Fruit fly (Drosophila melanogaster): ENCODE results near the gene subdued.
A peak's percentile ranks its signal among the peaks of the same experiment; 100 is the strongest.

The subdued gene

dm6 chr3R:19627792-19628522, 14.6 kb downstream of the subdued start (continued):
- TF ChIP-seq vnd (GFP tag; IDR thresholded peaks at IDR 0.05; ENCODE audit: partially characterized antibody) (no peak), Hr39 (optimal IDR thresholded peaks at IDR 0.05) (no peak), lab (GFP tag; optimal IDR thresholded peaks at IDR 0.05) (peak; percentile 70), Fer3 (tag; optimal IDR thresholded peaks at IDR 0.05) (peak; percentile 2), maf-S (GFP tag; optimal IDR thresholded peaks at IDR 0.05) (no peak), br (optimal IDR thresholded peaks at IDR 0.05) (no peak), CG5180 (GFP tag; optimal IDR thresholded peaks at IDR 0.05) (peak; percentile 32), zen (tag; optimal IDR thresholded peaks at IDR 0.05) (no peak), sob (GFP tag; IDR thresholded peaks at IDR 0.05) (peak; percentile 35; the same call in 1 of the 2 replicates), CG14860 (GFP tag; IDR thresholded peaks at IDR 0.05; ENCODE audit: partially characterized antibody) (no peak), oc (tag; optimal IDR thresholded peaks at IDR 0.05) (no peak), CG15514 (GFP tag; optimal IDR thresholded peaks at IDR 0.05) (peak; percentile 40), CG2889 (GFP tag; IDR thresholded peaks at IDR 0.05) (no peak), Dip2 (GFP tag; IDR thresholded peaks at IDR 0.05) (no peak), Hsf (GFP tag; optimal IDR thresholded peaks at IDR 0.05) (no peak), CG8388 (GFP tag; optimal IDR thresholded peaks at IDR 0.05) (no peak), CG13287 (GFP tag; IDR thresholded peaks at IDR 0.05; ENCODE audit: partially characterized antibody) (no peak), dmrt11E (tag; optimal IDR thresholded peaks at IDR 0.05) (no peak), CG1792 (GFP tag; optimal IDR thresholded peaks at IDR 0.05) (no peak), usp (GFP tag; optimal IDR thresholded peaks at IDR 0.05) (no peak), Asciz (GFP tag; optimal IDR thresholded peaks at IDR 0.05) (peak; percentile 52), gsb-n (tag; optimal IDR thresholded peaks at IDR 0.05) (no peak), CG5245 (GFP tag; optimal IDR thresholded peaks at IDR 0.05) (peak; percentile 5), CG4617 (GFP tag; optimal IDR thresholded peaks at IDR 0.05; ENCODE audit: borderline replicate concordance) (no peak), CG6654 (GFP tag; optimal IDR thresholded peaks at IDR 0.05) (no peak), Lim3 (GFP tag; IDR thresholded peaks at IDR 0.05) (no peak), HLH54F (GFP tag; optimal IDR thresholded peaks at IDR 0.05) (no peak), CG30020 (tag; optimal IDR thresholded peaks at IDR 0.05) (no peak), CG3281 (GFP tag; optimal IDR thresholded peaks at IDR 0.05) (peak; percentile 65), CG6813 (GFP tag; optimal IDR thresholded peaks at IDR 0.05) (no peak), CG17361 (GFP tag; IDR thresholded peaks at IDR 0.05) (peak; percentile 87), CG2202 (tag; optimal IDR thresholded peaks at IDR 0.05) (no peak), fd96Cb (tag; optimal IDR thresholded peaks at IDR 0.05) (peak; percentile 67), CG11560 (tag; IDR thresholded peaks at IDR 0.05) (no peak), CG14050 (GFP tag; IDR thresholded peaks at IDR 0.05) (no peak), CG32767 (GFP tag; IDR thresholded peaks at IDR 0.05) (no peak), D (optimal IDR thresholded peaks at IDR 0.05) (no peak), D (GFP tag; optimal IDR thresholded peaks at IDR 0.05) (peak; percentile 45), CG3065 (GFP tag; optimal IDR thresholded peaks at IDR 0.05) (no peak), unc-4 (GFP tag; IDR thresholded peaks at IDR 0.05; ENCODE audit: partially characterized antibody) (no peak), CG1832 (GFP tag; optimal IDR thresholded peaks at IDR 0.05) (peak; percentile 29), CG15011 (GFP tag; optimal IDR thresholded peaks at IDR 0.05) (peak; percentile 43), sisA (GFP tag; IDR thresholded peaks at IDR 0.05) (no peak), Nf-YB (GFP tag; optimal IDR thresholded peaks at IDR 0.05) (no peak), row (GFP tag; IDR thresholded peaks at IDR 0.05) (peak; percentile 68), CG9797 (GFP tag; optimal IDR thresholded peaks at IDR 0.05) (no peak), CG34376 (GFP tag; optimal IDR thresholded peaks at IDR 0.05) (no peak), CG11247 (GFP tag; IDR thresholded peaks at IDR 0.05) (no peak), CG10209 (GFP tag; optimal IDR thresholded peaks at IDR 0.05) (peak; percentile 6), NK7.1 (GFP tag; optimal IDR thresholded peaks at IDR 0.05) (no peak)

Measured in whole organism, embryonic.